Worm (Caenorhabditis elegans) whole organism, L4/young adult: Measurements from ENCODE around the gene lgc-19.

Experiments used
- dao-5 ChIP-seq: sonication (generic microtip); optimal IDR thresholded peaks from 2 replicates; lab custom pipeline; 2016; ENCODE audit warnings: missing genotype, missing genetic modification characterization, moderate library complexity, missing compliant biosample characterization
- him-1 ChIP-seq: sonication (generic microtip); optimal IDR thresholded peaks from 2 replicates; lab custom pipeline; 2016; ENCODE audit warnings: missing genotype, missing genetic modification reagents, missing genetic modification characterization, missing compliant biosample characterization

DNA sequence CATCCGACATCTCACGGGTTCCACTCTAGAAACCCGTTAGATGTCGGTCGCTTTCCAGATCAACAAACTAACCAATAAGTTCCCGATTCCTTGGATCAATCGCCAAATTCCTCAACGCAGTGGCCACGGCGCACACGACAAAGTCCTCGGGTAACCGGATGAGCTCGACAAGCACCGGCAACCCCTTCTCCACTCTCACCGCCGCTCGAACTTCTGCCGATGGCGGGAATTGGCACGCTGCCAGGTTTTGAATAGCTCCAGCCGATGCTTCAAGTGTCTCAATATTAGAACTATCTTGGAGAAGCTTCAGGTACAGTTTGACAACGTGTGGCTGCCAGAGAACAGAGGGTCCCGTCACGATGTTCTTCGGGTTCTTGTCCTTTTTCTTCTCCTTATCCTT, 37.2 kb upstream of the lgc-19 start:
- TF ChIP-seq him-1 (tag; lab: Kevin White, UChicago) (no peak), dao-5 (no peak)
